Worm (Caenorhabditis elegans) whole organism, L2 larva: ENCODE results near the gene C09H10.4.
A peak's percentile ranks its signal among the peaks of the same experiment; 100 is the strongest.

Source experiments
- C34F6.9 ChIP-seq: fragments of 150-350 bp; optimal IDR thresholded peaks from 2 replicates; lab custom pipeline; 2014; ENCODE audit warnings: missing biosample characterization, missing genetic modification characterization
- F13H6.1 ChIP-seq: sonication (generic microtip); optimal IDR thresholded peaks from 2 replicates; lab custom pipeline; 2016; ENCODE audit warnings: missing genetic modification characterization, missing compliant biosample characterization
- ZK546.5 ChIP-seq: sonication (generic microtip); optimal IDR thresholded peaks from 2 replicates; lab custom pipeline; 2017; ENCODE audit warnings: missing biosample characterization, missing genetic modification characterization
- aly-2 ChIP-seq: fragments of 150-350 bp; optimal IDR thresholded peaks from 2 replicates; lab custom pipeline; 2014; ENCODE audit warnings: missing biosample characterization, missing genetic modification characterization
- ama-1 ChIP-seq: fragments of 150-350 bp; optimal IDR thresholded peaks from 2 replicates; lab custom pipeline; 2018; ENCODE audit warnings: inconsistent platforms
- blmp-1 ChIP-seq: sonication (generic microtip); optimal IDR thresholded peaks from 2 replicates; lab custom pipeline; 2017; ENCODE audit warnings: missing genetic modification characterization, mild to moderate bottlenecking, missing compliant biosample characterization, antibody characterized with exemption, moderate library complexity; ENCODE audit not compliant: insufficient read depth
- ceh-16 ChIP-seq: fragments of 150-350 bp; optimal IDR thresholded peaks from 2 replicates; lab custom pipeline; 2014; ENCODE audit warnings: missing biosample characterization, missing genetic modification characterization
- ceh-82 ChIP-seq: fragments of 150-350 bp; optimal IDR thresholded peaks from 2 replicates; lab custom pipeline; 2014; ENCODE audit warnings: missing biosample characterization, missing genetic modification characterization
- crh-2 ChIP-seq: sonication (generic microtip); optimal IDR thresholded peaks from 2 replicates; lab custom pipeline; 2017; ENCODE audit warnings: missing biosample characterization, missing genetic modification characterization
- dmd-4 ChIP-seq: sonication (generic microtip); optimal IDR thresholded peaks from 2 replicates; lab custom pipeline; 2017; ENCODE audit warnings: missing biosample characterization, missing genetic modification characterization
- egl-27 ChIP-seq: sonication (generic microtip); optimal IDR thresholded peaks from 3 replicates; lab custom pipeline; 2017; ENCODE audit warnings: missing biosample characterization, missing genetic modification reagents, missing genetic modification characterization
- fos-1 ChIP-seq: fragments of 150-350 bp; optimal IDR thresholded peaks from 2 replicates; lab custom pipeline; 2014; ENCODE audit warnings: missing biosample characterization, missing genetic modification characterization
- gmeb-1 ChIP-seq: fragments of 150-350 bp; optimal IDR thresholded peaks from 2 replicates; lab custom pipeline; 2014; ENCODE audit warnings: missing biosample characterization, missing genetic modification characterization
- lin-11 ChIP-seq: fragments of 150-350 bp; sonication (generic microtip); optimal IDR thresholded peaks from 2 replicates; lab custom pipeline; 2014; ENCODE audit warnings: missing biosample characterization, missing genetic modification characterization, inconsistent platforms, mixed read lengths
- lin-13 ChIP-seq: fragments of 150-350 bp; optimal IDR thresholded peaks from 2 replicates; lab custom pipeline; 2014; ENCODE audit warnings: missing biosample characterization, missing genetic modification reagents, missing genetic modification characterization
- lsy-2 ChIP-seq, 2 experiments: fragments of 150-350 bp in 1 of 2; sonication (generic microtip) in 1 of 2; optimal IDR thresholded peaks; 2 replicates each; lab custom pipeline; 2014 to 2017; ENCODE audit warnings: missing biosample characterization in 2 of 2, missing genetic modification characterization in 2 of 2
- mab-5 ChIP-seq: fragments of 150-350 bp; optimal IDR thresholded peaks from 2 replicates; lab custom pipeline; 2014; ENCODE audit warnings: missing biosample characterization, missing genetic modification characterization
- mbf-1 ChIP-seq: sonication (generic microtip); optimal IDR thresholded peaks from 2 replicates; lab custom pipeline; 2017; ENCODE audit warnings: missing biosample characterization, missing genetic modification characterization
- mdl-1 ChIP-seq, 2 experiments: fragments of 150-350 bp in 1 of 2; sonication (generic microtip) in 1 of 2; optimal IDR thresholded peaks; 2 replicates each; lab custom pipeline; 2017; ENCODE audit warnings: missing biosample characterization in 2 of 2, missing genetic modification characterization in 2 of 2
- nhr-11 ChIP-seq: fragments of 150-350 bp; optimal IDR thresholded peaks from 2 replicates; lab custom pipeline; 2014; ENCODE audit warnings: missing biosample characterization, missing genetic modification characterization
- nhr-129 ChIP-seq: fragments of 150-350 bp; optimal IDR thresholded peaks from 2 replicates; lab custom pipeline; 2014; ENCODE audit warnings: missing biosample characterization, missing genetic modification characterization
- nhr-21 ChIP-seq: fragments of 150-350 bp; optimal IDR thresholded peaks from 2 replicates; lab custom pipeline; 2014; ENCODE audit warnings: missing biosample characterization, missing genetic modification characterization
- nhr-237 ChIP-seq: fragments of 150-350 bp; optimal IDR thresholded peaks from 2 replicates; lab custom pipeline; 2014; ENCODE audit warnings: missing biosample characterization, missing genetic modification characterization
- nhr-25 ChIP-seq: fragments of 150-350 bp; sonication (generic microtip); optimal IDR thresholded peaks from 3 replicates; lab custom pipeline; 2014; ENCODE audit warnings: missing biosample characterization, missing genetic modification characterization
- sem-4 ChIP-seq: fragments of 150-350 bp; optimal IDR thresholded peaks from 2 replicates; lab custom pipeline; 2014; ENCODE audit warnings: missing biosample characterization, missing genetic modification reagents, missing genetic modification characterization
- skn-1 ChIP-seq: sonication (generic microtip); optimal IDR thresholded peaks from 2 replicates; lab custom pipeline; 2017; ENCODE audit warnings: missing biosample characterization, missing genetic modification characterization
- sma-3 ChIP-seq: sonication (generic microtip); optimal IDR thresholded peaks from 2 replicates; lab custom pipeline; 2016; ENCODE audit warnings: missing genetic modification reagents, missing genetic modification characterization, missing compliant biosample characterization
- sma-9 ChIP-seq, 2 experiments: fragments of 150-350 bp in 1 of 2; sonication (generic microtip) in 1 of 2; optimal IDR thresholded peaks; 2 replicates each; lab custom pipeline; 2014 to 2016; ENCODE audit warnings: missing genetic modification characterization in 2 of 2, mild to moderate bottlenecking in 1 of 2, missing biosample characterization in 1 of 2, missing compliant biosample characterization in 1 of 2, missing genetic modification reagents in 1 of 2, moderate library complexity in 1 of 2
- snpc-4 ChIP-seq: fragments of 150-350 bp; optimal IDR thresholded peaks from 2 replicates; lab custom pipeline; 2014; ENCODE audit warnings: missing biosample characterization, missing genetic modification characterization
- unc-39 ChIP-seq: fragments of 150-350 bp; optimal IDR thresholded peaks from 2 replicates; lab custom pipeline; 2014; ENCODE audit warnings: missing biosample characterization, missing genetic modification characterization
- unc-55 ChIP-seq: fragments of 150-350 bp; sonication (generic microtip); optimal IDR thresholded peaks from 3 replicates; lab custom pipeline; 2014; ENCODE audit warnings: missing biosample characterization, missing genetic modification reagents, missing genetic modification characterization
- unc-62 ChIP-seq: fragments of 150-350 bp; optimal IDR thresholded peaks from 2 replicates; lab custom pipeline; 2014; ENCODE audit warnings: missing biosample characterization, missing genetic modification reagents, missing genetic modification characterization
- zag-1 ChIP-seq: fragments of 150-350 bp; optimal IDR thresholded peaks from 2 replicates; lab custom pipeline; 2014; ENCODE audit warnings: missing biosample characterization, missing genetic modification characterization
- ztf-1 ChIP-seq: fragments of 200-800 bp; sonication (Bioruptor generic); conservative IDR thresholded peaks from 2 replicates; pipeline ENCODE4 v1.3.6; 2022; ENCODE audit warnings: missing genetic modification characterization, missing compliant biosample characterization
- ztf-4 ChIP-seq: fragments of 150-350 bp; optimal IDR thresholded peaks from 2 replicates; lab custom pipeline; 2014; ENCODE audit warnings: missing biosample characterization, missing genetic modification characterization

C09H10.4 gene

DNA sequence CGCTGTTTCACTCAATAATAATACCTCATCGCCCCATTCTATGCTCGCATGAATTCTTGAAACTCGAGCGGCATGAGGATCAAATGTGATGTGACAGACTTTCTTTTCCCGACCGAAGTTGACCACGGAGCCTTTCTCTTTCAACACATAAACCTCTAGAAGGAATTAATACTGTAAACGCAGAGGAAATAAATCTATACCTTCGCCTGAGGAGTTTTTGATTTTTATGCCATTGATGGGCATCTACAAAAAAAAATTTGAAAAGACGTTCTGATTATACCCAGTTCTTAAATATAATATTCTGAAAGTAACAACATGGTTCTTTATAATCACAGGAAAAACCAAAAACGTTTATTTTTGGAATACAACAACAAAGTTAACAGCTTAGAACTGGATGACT, 3.7 kb upstream of the C09H10.4 start, which contains the start of gene nbs-1:
Gene nbs-1 (minus strand): TSS at position 246 of the 400 bp plus-strand sequence.
- TF ChIP-seq mbf-1 (tag; lab: Kevin White, UChicago) (no peak), unc-39 (tag; lab: Kevin White, UChicago) (no peak), ztf-1 (GFP tag; lab: Robert Waterston, UW) (no peak)

DNA sequence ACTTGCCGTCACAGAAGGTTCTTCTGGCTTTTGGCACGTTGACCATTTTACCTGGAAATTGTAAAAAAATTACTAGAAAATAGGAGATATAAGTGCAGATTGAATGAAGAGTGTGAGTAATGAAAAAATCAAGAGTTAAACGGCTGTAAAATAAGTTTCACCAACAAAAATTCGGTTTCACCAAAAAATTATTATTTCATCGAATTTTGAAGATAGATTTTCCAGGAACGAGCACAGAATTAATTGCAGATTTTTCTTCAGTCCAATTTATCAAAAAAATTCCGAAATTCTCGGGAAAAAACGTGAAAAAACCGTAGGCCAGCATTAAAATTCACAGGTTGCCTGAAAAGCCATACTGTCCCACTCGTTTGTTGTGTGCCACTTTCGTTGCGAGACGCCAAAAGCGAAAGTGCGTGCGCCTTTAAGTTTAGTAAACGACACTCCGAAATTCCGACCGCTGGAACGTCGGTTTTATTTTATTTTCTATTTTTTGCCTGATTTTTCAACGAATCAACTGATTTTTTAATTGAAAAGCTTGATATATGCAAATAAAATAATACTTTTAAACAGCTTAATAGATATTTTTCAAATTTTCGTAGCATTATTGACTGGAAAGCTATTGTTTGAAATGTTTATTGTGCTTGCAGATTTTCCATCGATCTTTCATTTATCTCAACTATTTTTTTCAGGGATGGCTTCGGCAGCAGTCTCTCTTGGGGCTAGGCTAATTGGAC, 2.6 kb upstream of the C09H10.4 start, which contains the start of the genes rpl-36.A and nuo-1:
Gene rpl-36.A (minus strand): TSS at position 51 of the 734 bp plus-strand sequence.
Gene nuo-1 (plus strand): TSS at position 684 of the 734 bp plus-strand sequence.
- no peak for TF ChIP-seq aly-2 (tag; lab: Kevin White, UChicago)
- TF ChIP-seq blmp-1 (tag; lab: Kevin White, UChicago), result peak; percentile 94
- TF ChIP-seq mdl-1 (tag; optimal IDR thresholded peaks at IDR 0.05; lab: Kevin White, UChicago), result peak in 1 of 2 experiments; percentile 13
- TF ChIP-seq nhr-21 (tag; lab: Kevin White, UChicago), result peak; percentile 83
- TF ChIP-seq nhr-129 (tag; lab: Kevin White, UChicago), result peak; percentile 90
- peak; percentile 12 for TF ChIP-seq sem-4
- peak; percentile 33 for TF ChIP-seq ZK546.5 (tag; lab: Kevin White, UChicago)
- peak; percentile 92 to 99 for TF ChIP-seq lsy-2 (tag; optimal IDR thresholded peaks at IDR 0.05; lab: Kevin White, UChicago)
- peak; percentile 64 for TF ChIP-seq F13H6.1 (tag; lab: Kevin White, UChicago)
- peak; percentile 86 for TF ChIP-seq nhr-25 (tag; lab: Kevin White, UChicago)
- peak; percentile 67 for TF ChIP-seq sma-9 (GFP tag; optimal IDR thresholded peaks at IDR 0.05; lab: Kevin White, UChicago)
- TF ChIP-seq sma-9 (tag; optimal IDR thresholded peaks at IDR 0.05; lab: Kevin White, UChicago), result no peak
- TF ChIP-seq unc-39 (tag; lab: Kevin White, UChicago), result no peak
- TF ChIP-seq ama-1 (lab: Kevin White, UChicago), result peak; percentile 43
- peak; percentile 30 for TF ChIP-seq mab-5 (tag; lab: Kevin White, UChicago)
- peak; percentile 73 for TF ChIP-seq fos-1
- peak; percentile 54 for TF ChIP-seq ztf-4 (tag; lab: Kevin White, UChicago)
- TF ChIP-seq gmeb-1 (tag; lab: Kevin White, UChicago), result peak; percentile 83
- TF ChIP-seq zag-1 (tag; lab: Kevin White, UChicago), result peak; percentile 66
- no peak for TF ChIP-seq nhr-11 (tag; lab: Kevin White, UChicago)
- TF ChIP-seq crh-2 (tag; lab: Kevin White, UChicago), result peak; percentile 89
- TF ChIP-seq unc-55 (GFP tag; lab: Kevin White, UChicago), result peak; percentile 97
- no peak for TF ChIP-seq nhr-237
- peak; percentile 80 for TF ChIP-seq sma-3 (GFP tag; lab: Kevin White, UChicago)
- no peak for TF ChIP-seq unc-62 (GFP tag; lab: Kevin White, UChicago)
- peak; percentile 83 for TF ChIP-seq lin-13
- TF ChIP-seq dmd-4 (tag; lab: Kevin White, UChicago), result no peak
- no peak for TF ChIP-seq ceh-82 (tag; lab: Kevin White, UChicago)
- peak; percentile 76 for TF ChIP-seq snpc-4 (tag; lab: Kevin White, UChicago)
- TF ChIP-seq lin-11 (tag; lab: Kevin White, UChicago), result peak; percentile 88
- TF ChIP-seq ceh-16 (tag; lab: Kevin White, UChicago), result no peak
- TF ChIP-seq C34F6.9, result peak; percentile 94

- no peak for TF ChIP-seq nhr-11 (tag; lab: Kevin White, UChicago)
- no peak for TF ChIP-seq lin-13
- no peak for TF ChIP-seq sma-3 (GFP tag; lab: Kevin White, UChicago)
Measured at ce11 chrII:11101171-11101570, 1.2 kb downstream of the C09H10.4 start.

DNA sequence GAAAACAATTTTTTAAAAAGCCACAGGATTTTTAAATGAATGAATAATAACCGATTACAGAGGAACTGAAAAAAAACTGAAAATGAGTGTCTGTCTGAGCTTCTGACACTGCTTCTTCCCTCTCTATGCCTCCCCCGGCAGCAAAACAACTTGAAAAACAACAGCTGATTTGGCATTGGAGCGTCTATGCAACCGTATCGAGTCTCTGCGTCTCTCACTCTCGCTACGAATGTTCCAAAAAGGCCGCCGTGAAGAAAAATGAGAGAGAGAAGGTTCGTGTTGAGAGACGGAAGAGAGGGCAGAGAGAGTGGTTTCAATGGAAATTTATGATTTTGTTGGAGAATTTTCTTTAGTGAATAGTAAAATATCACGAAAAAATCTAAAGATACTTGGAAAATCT, 3.1 kb downstream of the C09H10.4 start:
- TF ChIP-seq snpc-4 (tag; lab: Kevin White, UChicago) (peak; percentile 8), sma-9 (GFP tag; optimal IDR thresholded peaks at IDR 0.05; lab: Kevin White, UChicago) (peak; percentile 50), sma-9 (tag; optimal IDR thresholded peaks at IDR 0.05; lab: Kevin White, UChicago) (no peak), gmeb-1 (tag; lab: Kevin White, UChicago) (peak; percentile 59), lin-11 (tag; lab: Kevin White, UChicago) (peak; percentile 68), nhr-129 (tag; lab: Kevin White, UChicago) (peak; percentile 89), zag-1 (tag; lab: Kevin White, UChicago) (no peak), nhr-25 (tag; lab: Kevin White, UChicago) (peak; percentile 20), egl-27 (no peak), skn-1 (tag; lab: Kevin White, UChicago) (no peak), lsy-2 (tag; optimal IDR thresholded peaks at IDR 0.05; lab: Kevin White, UChicago) (peak; percentile 52 to 82), fos-1 (peak; percentile 37), ama-1 (lab: Kevin White, UChicago) (no peak), sma-3 (GFP tag; lab: Kevin White, UChicago) (peak; percentile 29), crh-2 (tag; lab: Kevin White, UChicago) (peak; percentile 75), mdl-1 (tag; optimal IDR thresholded peaks at IDR 0.05; lab: Kevin White, UChicago) (peak in 1 of 2 experiments; percentile 4), lin-13 (peak; percentile 51), C34F6.9 (peak; percentile 91), unc-55 (GFP tag; lab: Kevin White, UChicago) (peak; percentile 80), F13H6.1 (tag; lab: Kevin White, UChicago) (peak; percentile 45)
- TF ChIP-seq, all 48 proteins: peak for 15
